Fruit fly (Drosophila melanogaster): ENCODE results near the gene RpS17.

- TF ChIP-seq psq (optimal IDR thresholded peaks at IDR 0.05) (no peak), Dll (optimal IDR thresholded peaks at IDR 0.05) (no peak), pan (optimal IDR thresholded peaks at IDR 0.05) (no peak), CG8478 (optimal IDR thresholded peaks at IDR 0.05) (no peak), usp (GFP tag; optimal IDR thresholded peaks at IDR 0.05) (no peak)
These were observed 38.2 kb upstream of the RpS17 start for dm6 chr3L:9467763-9468206.

All from whole organism.